Worm (Caenorhabditis elegans) whole organism, young adult: Measurements from ENCODE around the gene T27E9.2.

Source experiments
- B0019.2 ChIP-seq: fragments of 200-800 bp; sonication (Bioruptor generic); conservative IDR thresholded peaks from 2 replicates; pipeline ENCODE4 v1.3.6; 2022; ENCODE audit warnings: missing genetic modification reagents, missing genetic modification characterization, missing compliant biosample characterization
- C06A6.2 ChIP-seq: fragments of 200-800 bp; sonication (Bioruptor generic); conservative IDR thresholded peaks from 2 replicates; pipeline ENCODE4 v1.3.6; 2022; ENCODE audit warnings: missing genetic modification characterization, missing compliant biosample characterization
- F10E7.11 ChIP-seq: sonication (generic microtip); optimal IDR thresholded peaks from 2 replicates; lab custom pipeline; 2017; ENCODE audit warnings: mild to moderate bottlenecking, missing genetic modification characterization, moderate library complexity, missing compliant biosample characterization
- F22D6.2 ChIP-seq: sonication (generic microtip); optimal IDR thresholded peaks from 2 replicates; lab custom pipeline; 2016; ENCODE audit warnings: mild to moderate bottlenecking, missing genetic modification characterization, missing compliant biosample characterization
- F23B12.7 ChIP-seq: sonication (generic microtip); optimal IDR thresholded peaks from 2 replicates; lab custom pipeline; 2017; ENCODE audit warnings: missing genetic modification characterization, mild to moderate bottlenecking, missing compliant biosample characterization, antibody characterized with exemption, moderate library complexity; ENCODE audit not compliant: insufficient read depth
- F37B4.10 ChIP-seq: fragments of 200-800 bp; sonication (Bioruptor generic); IDR thresholded peaks from 2 replicates; pipeline ENCODE4 v1.3.6; 2022; ENCODE audit warnings: missing genetic modification characterization, missing compliant biosample characterization
- F39B2.1 ChIP-seq: fragments of 200-800 bp; sonication (Bioruptor generic); IDR thresholded peaks from 2 replicates; pipeline ENCODE4 v1.3.6; 2022; ENCODE audit warnings: missing genetic modification reagents, missing genetic modification characterization, missing compliant biosample characterization
- F49E8.2 ChIP-seq: sonication (generic microtip); optimal IDR thresholded peaks from 3 replicates; lab custom pipeline; 2017; ENCODE audit warnings: missing genetic modification characterization, mild to moderate bottlenecking, missing compliant biosample characterization, antibody characterized with exemption, moderate library complexity; ENCODE audit not compliant: insufficient read depth
- F52B5.7 ChIP-seq: sonication (generic microtip); optimal IDR thresholded peaks from 2 replicates; lab custom pipeline; 2016; ENCODE audit warnings: mild to moderate bottlenecking, missing genetic modification characterization, missing compliant biosample characterization
- F57A8.1 ChIP-seq: fragments of 200-800 bp; sonication (Bioruptor generic); optimal IDR thresholded peaks from 2 replicates; lab custom pipeline; 2018; ENCODE audit warnings: mild to moderate bottlenecking, missing genetic modification characterization, moderate library complexity, missing compliant biosample characterization
- F57C9.4 ChIP-seq: sonication (generic microtip); optimal IDR thresholded peaks from 2 replicates; lab custom pipeline; 2017; ENCODE audit warnings: mild to moderate bottlenecking, missing genetic modification characterization, missing compliant biosample characterization
- K12H6.12 ChIP-seq: fragments of 200-800 bp; sonication (Bioruptor generic); optimal IDR thresholded peaks from 2 replicates; lab custom pipeline; 2018; ENCODE audit warnings: mild to moderate bottlenecking, missing genetic modification characterization, missing compliant biosample characterization
- T07F8.4 ChIP-seq: sonication (generic microtip); optimal IDR thresholded peaks from 2 replicates; lab custom pipeline; 2016; ENCODE audit warnings: mild to moderate bottlenecking, missing genetic modification characterization, moderate library complexity, missing compliant biosample characterization
- Y53F4B.3 ChIP-seq: fragments of 200-800 bp; sonication (Bioruptor generic); IDR thresholded peaks from 2 replicates; pipeline ENCODE4 v1.3.6; 2022; ENCODE audit warnings: missing genetic modification reagents, missing genetic modification characterization, missing compliant biosample characterization
- Y95B8A.8 ChIP-seq: fragments of 200-800 bp; sonication (Bioruptor generic); IDR thresholded peaks from 2 replicates; pipeline ENCODE4 v1.3.6; 2022; ENCODE audit warnings: missing genetic modification reagents, missing genetic modification characterization, missing compliant biosample characterization
- ZK185.1 ChIP-seq: sonication (generic microtip); optimal IDR thresholded peaks from 2 replicates; lab custom pipeline; 2016; ENCODE audit warnings: mild to moderate bottlenecking, missing genetic modification characterization, missing compliant biosample characterization; ENCODE audit not compliant: poor library complexity, severe bottlenecking
- athp-1 ChIP-seq: sonication (generic microtip); optimal IDR thresholded peaks from 2 replicates; lab custom pipeline; 2017; ENCODE audit warnings: mild to moderate bottlenecking, missing genetic modification characterization, missing compliant biosample characterization
- attf-6 ChIP-seq: fragments of 200-800 bp; sonication (Bioruptor generic); IDR thresholded peaks from 2 replicates; pipeline ENCODE4 v1.3.6; 2022; ENCODE audit warnings: missing genetic modification reagents, missing genetic modification characterization, missing compliant biosample characterization
- bed-1 ChIP-seq: fragments of 200-800 bp; sonication (Bioruptor generic); IDR thresholded peaks from 2 replicates; pipeline ENCODE4 v1.3.6; 2022; ENCODE audit warnings: missing genetic modification reagents, missing genetic modification characterization, missing compliant biosample characterization
- bed-2 ChIP-seq: fragments of 200-800 bp; sonication (Bioruptor generic); IDR thresholded peaks from 2 replicates; pipeline ENCODE4 v1.3.6; 2022; ENCODE audit warnings: missing genetic modification reagents, missing genetic modification characterization, missing compliant biosample characterization
- dpl-1 ChIP-seq: fragments of 150-350 bp; optimal IDR thresholded peaks from 2 replicates; lab custom pipeline; 2014; ENCODE audit warnings: missing biosample characterization, missing genetic modification reagents, missing genetic modification characterization
- ekl-4 ChIP-seq: fragments of 200-800 bp; sonication (Bioruptor generic); IDR thresholded peaks from 2 replicates; pipeline ENCODE4 v1.3.6; 2022; ENCODE audit warnings: missing genetic modification reagents, missing genetic modification characterization, missing compliant biosample characterization
- ets-4 ChIP-seq: fragments of 200-800 bp; sonication (Bioruptor generic); optimal IDR thresholded peaks from 2 replicates; lab custom pipeline; 2018; ENCODE audit warnings: mild to moderate bottlenecking, missing genetic modification characterization, missing compliant biosample characterization
- fkh-3 ChIP-seq: sonication (generic microtip); optimal IDR thresholded peaks from 2 replicates; lab custom pipeline; 2016; ENCODE audit warnings: mild to moderate bottlenecking, missing genetic modification characterization, missing compliant biosample characterization
- gei-17 ChIP-seq: fragments of 200-800 bp; sonication (Bioruptor generic); optimal IDR thresholded peaks from 2 replicates; lab custom pipeline; 2018; ENCODE audit warnings: mild to moderate bottlenecking, missing genetic modification characterization, missing compliant biosample characterization
- hlh-26 ChIP-seq: fragments of 200-800 bp; sonication (Bioruptor generic); conservative IDR thresholded peaks from 2 replicates; pipeline ENCODE4 v1.3.6; 2022; ENCODE audit warnings: missing genetic modification reagents, missing genetic modification characterization, missing compliant biosample characterization
- hmg-20 ChIP-seq: fragments of 200-800 bp; sonication (Bioruptor generic); IDR thresholded peaks from 2 replicates; pipeline ENCODE4 v1.3.6; 2022; ENCODE audit warnings: missing genetic modification reagents, missing genetic modification characterization, missing compliant biosample characterization
- lag-1 ChIP-seq: fragments of 200-800 bp; sonication (Bioruptor generic); IDR thresholded peaks from 2 replicates; pipeline ENCODE4 v1.3.6; 2022; ENCODE audit warnings: missing genetic modification reagents, missing genetic modification characterization, missing compliant biosample characterization
- let-607 ChIP-seq, 2 experiments: fragments of 200-800 bp in 1 of 2; sonication (Bioruptor generic) in 1 of 2; sonication (generic microtip) in 1 of 2; optimal IDR thresholded peaks; 2 replicates each; lab custom pipeline; 2016 to 2018; ENCODE audit warnings: mild to moderate bottlenecking in 2 of 2, missing compliant biosample characterization in 2 of 2, missing genetic modification characterization in 2 of 2, moderate library complexity in 2 of 2, missing genotype in 1 of 2
- lin-40 ChIP-seq: sonication (generic microtip); optimal IDR thresholded peaks from 2 replicates; lab custom pipeline; 2016; ENCODE audit warnings: missing genetic modification characterization, mild to moderate bottlenecking, missing compliant biosample characterization, missing genotype, missing genetic modification reagents
- madf-10 ChIP-seq: sonication (generic microtip); optimal IDR thresholded peaks from 2 replicates; lab custom pipeline; 2016; ENCODE audit warnings: mild to moderate bottlenecking, missing genetic modification characterization, missing compliant biosample characterization
- mel-28 ChIP-seq: sonication (generic microtip); optimal IDR thresholded peaks from 2 replicates; lab custom pipeline; 2016; ENCODE audit warnings: borderline replicate concordance, mild to moderate bottlenecking, missing genetic modification characterization, missing compliant biosample characterization
- nfyb-1 ChIP-seq: fragments of 200-800 bp; sonication (Bioruptor generic); IDR thresholded peaks from 2 replicates; pipeline ENCODE4 v1.3.6; 2022; ENCODE audit warnings: missing genetic modification reagents, missing genetic modification characterization, missing compliant biosample characterization
- nhr-27 ChIP-seq: fragments of 200-800 bp; sonication (Bioruptor generic); optimal IDR thresholded peaks from 2 replicates; lab custom pipeline; 2018; ENCODE audit warnings: mild to moderate bottlenecking, missing genetic modification characterization, moderate library complexity, missing compliant biosample characterization
- nhr-80 ChIP-seq: sonication (generic microtip); optimal IDR thresholded peaks from 2 replicates; lab custom pipeline; 2016; ENCODE audit warnings: missing genetic modification characterization, missing compliant biosample characterization
- pha-4 ChIP-seq: fragments of 150-350 bp; sonication (generic microtip); optimal IDR thresholded peaks from 2 replicates; lab custom pipeline; 2014; ENCODE audit warnings: missing biosample characterization, missing genetic modification reagents, missing genetic modification characterization
- repo-1 ChIP-seq: sonication (generic microtip); optimal IDR thresholded peaks from 2 replicates; lab custom pipeline; 2017; ENCODE audit warnings: mild to moderate bottlenecking, missing genetic modification characterization, missing compliant biosample characterization
- rpc-1 ChIP-seq, 2 experiments: fragments of 150-350 bp in 1 of 2; sonication (generic microtip) in 1 of 2; optimal IDR thresholded peaks; 2 replicates each; lab custom pipeline; 2014 to 2018; ENCODE audit warnings: missing biosample characterization in 1 of 2, missing genetic modification characterization in 1 of 2, missing genetic modification reagents in 1 of 2, missing genotype in 1 of 2
- sea-2 ChIP-seq: fragments of 200-800 bp; sonication (Bioruptor generic); IDR thresholded peaks from 2 replicates; pipeline ENCODE4 v1.3.6; 2022; ENCODE audit warnings: missing genetic modification characterization, missing compliant biosample characterization
- snpc-3.4 ChIP-seq: sonication (generic microtip); optimal IDR thresholded peaks from 2 replicates; lab custom pipeline; 2017; ENCODE audit warnings: missing genetic modification characterization, mild to moderate bottlenecking, missing compliant biosample characterization, antibody characterized with exemption, moderate library complexity, missing genotype, missing genetic modification reagents
- snpc-4 ChIP-seq, 5 experiments: fragments of 150-350 bp in 1 of 5; sonication (generic microtip) in 4 of 5; optimal IDR thresholded peaks; 2 replicates each; lab custom pipeline; 2014 to 2018; ENCODE audit warnings: missing genetic modification characterization in 5 of 5, missing biosample characterization in 3 of 5, antibody characterized with exemption in 2 of 5, mild to moderate bottlenecking in 2 of 5, missing compliant biosample characterization in 2 of 5, missing genotype in 2 of 5, moderate library complexity in 2 of 5, missing genetic modification reagents in 1 of 5
- tbp1 ChIP-seq: fragments of 200-800 bp; sonication (Bioruptor generic); optimal IDR thresholded peaks from 2 replicates; lab custom pipeline; 2018; ENCODE audit warnings: mild to moderate bottlenecking, missing genetic modification characterization, missing compliant biosample characterization
- unc-62 ChIP-seq: fragments of 150-350 bp; optimal IDR thresholded peaks from 2 replicates; lab custom pipeline; 2014; ENCODE audit warnings: missing biosample characterization, missing genetic modification reagents, missing genetic modification characterization
- zim-3 ChIP-seq: sonication (generic microtip); optimal IDR thresholded peaks from 2 replicates; lab custom pipeline; 2017; ENCODE audit warnings: mild to moderate bottlenecking, missing genetic modification characterization, moderate library complexity, missing compliant biosample characterization

Gene T27E9.2

DNA sequence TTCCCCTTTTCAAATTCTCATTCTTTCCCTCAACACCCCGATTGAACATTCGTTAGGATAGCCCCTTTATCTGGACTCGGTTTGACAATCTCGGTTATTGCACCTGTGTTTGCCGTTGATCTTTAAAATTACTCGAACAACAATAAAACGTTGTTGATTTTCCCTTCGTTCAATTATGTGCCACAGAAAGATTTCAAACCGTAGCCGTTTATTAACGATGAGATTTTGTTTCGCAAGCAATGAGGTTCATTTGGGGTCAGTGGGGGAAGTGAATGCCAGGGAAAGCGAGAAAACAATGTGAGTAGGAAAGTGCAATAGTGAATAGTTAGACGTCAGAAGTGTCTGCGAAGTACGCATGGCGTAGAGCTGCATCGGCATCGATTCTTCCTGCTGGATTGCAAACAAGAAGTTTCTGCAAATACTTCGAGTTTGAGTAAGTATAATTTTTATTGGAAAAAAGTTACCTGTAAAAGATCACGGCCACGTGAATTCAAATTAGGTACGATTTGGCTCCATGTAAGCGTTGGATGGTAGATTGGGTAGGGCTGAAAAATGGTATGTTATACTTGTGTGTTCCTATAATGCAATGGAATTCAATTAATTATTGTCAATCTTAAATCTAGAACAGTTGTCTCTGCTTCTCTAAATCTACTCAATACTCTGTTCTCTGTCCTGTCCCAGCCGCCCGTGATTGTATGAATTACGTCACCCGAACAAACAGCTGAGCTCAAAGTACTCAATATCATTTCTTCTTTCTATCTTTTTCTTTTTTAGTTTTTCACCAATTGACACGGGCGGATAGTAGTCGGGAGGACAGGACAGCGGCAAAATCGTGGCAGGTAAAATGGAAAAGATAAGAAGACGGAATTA is 2.3 kb upstream of the T27E9.2 start, which contains the start of gene kel-3 (continued):
- TF ChIP-seq F52B5.7 (tag; lab: Kevin White, UChicago): peak; percentile 95
- TF ChIP-seq hmg-20: peak; percentile 34; the same call in 1 of the 2 replicates
- TF ChIP-seq F57C9.4 (tag; lab: Kevin White, UChicago): peak; percentile 92
- TF ChIP-seq Y53F4B.3 (GFP tag; lab: Robert Waterston, UW): no peak
- peak; percentile 51 for TF ChIP-seq lin-40 (tag; lab: Kevin White, UChicago)
- peak; percentile 71 for TF ChIP-seq tbp1 (GFP tag; lab: Kevin White, UChicago)
- TF ChIP-seq nfyb-1 (GFP tag; lab: Robert Waterston, UW): peak; percentile 94
- peak; percentile 27 for TF ChIP-seq F22D6.2
- peak; percentile 39 for TF ChIP-seq F57A8.1
- no peak for TF ChIP-seq unc-62
- peak; percentile 10 for TF ChIP-seq gei-17 (GFP tag; lab: Kevin White, UChicago)
- TF ChIP-seq repo-1 (tag; lab: Kevin White, UChicago): peak; percentile 98
- TF ChIP-seq nhr-27 (tag; lab: Kevin White, UChicago): peak; percentile 76
- peak; percentile 60 to 71 for TF ChIP-seq let-607 (tag; optimal IDR thresholded peaks at IDR 0.05; lab: Kevin White, UChicago)
- TF ChIP-seq mel-28 (tag; lab: Kevin White, UChicago): peak; percentile 21
- TF ChIP-seq C06A6.2 (GFP tag; lab: Robert Waterston, UW): peak; percentile 73
- no peak for TF ChIP-seq bed-2 (GFP tag; lab: Robert Waterston, UW)
- no peak for TF ChIP-seq hlh-26 (GFP tag; lab: Robert Waterston, UW)
- peak; percentile 75 for TF ChIP-seq T07F8.4 (tag; lab: Kevin White, UChicago)
- TF ChIP-seq rpc-1 (optimal IDR thresholded peaks at IDR 0.05; lab: Kevin White, UChicago): no peak
- TF ChIP-seq rpc-1 (tag; optimal IDR thresholded peaks at IDR 0.05; lab: Kevin White, UChicago): peak; percentile 11
- TF ChIP-seq ets-4 (GFP tag; lab: Kevin White, UChicago): peak; percentile 96
- peak; percentile 73 for TF ChIP-seq F23B12.7
- peak; percentile 98 for TF ChIP-seq athp-1 (tag; lab: Kevin White, UChicago)
- TF ChIP-seq bed-1 (GFP tag; lab: Robert Waterston, UW): peak; percentile 82; the same call in 1 of the 2 replicates
- peak; percentile 93 for TF ChIP-seq zim-3 (tag; lab: Kevin White, UChicago)
- no peak for TF ChIP-seq dpl-1
- TF ChIP-seq pha-4: peak; percentile 72
- peak; percentile 97 for TF ChIP-seq F10E7.11
- peak; percentile 25 for TF ChIP-seq K12H6.12 (tag; lab: Kevin White, UChicago)
- TF ChIP-seq madf-10 (tag; lab: Kevin White, UChicago): peak; percentile 73
- peak; percentile 84 for TF ChIP-seq F39B2.1 (GFP tag; lab: Robert Waterston, UW)
- TF ChIP-seq F49E8.2 (tag; lab: Kevin White, UChicago): peak; percentile 99
- TF ChIP-seq sea-2: peak; percentile 66; the same call in 1 of the 2 replicates
- TF ChIP-seq lag-1 (GFP tag; lab: Robert Waterston, UW): no peak
- 0 out of 2 replicates have a peak, but pooled peaks have one; percentile 42 for TF ChIP-seq B0019.2
- TF ChIP-seq snpc-4 (GFP tag; optimal IDR thresholded peaks at IDR 0.05; lab: Kevin White, UChicago): no peak
- peak in 3 of 4 experiments; percentile 51 to 79 (median 56) for TF ChIP-seq snpc-4 (tag; optimal IDR thresholded peaks at IDR 0.05; lab: Kevin White, UChicago)
- TF ChIP-seq nhr-80 (tag; lab: Kevin White, UChicago): peak; percentile 90
- peak; percentile 63 for TF ChIP-seq snpc-3.4 (tag; lab: Kevin White, UChicago)
- TF ChIP-seq fkh-3 (tag; lab: Kevin White, UChicago): peak; percentile 98
- peak; percentile 97 for TF ChIP-seq ekl-4 (GFP tag; lab: Robert Waterston, UW)
- peak; percentile 87 for TF ChIP-seq attf-6 (GFP tag; lab: Robert Waterston, UW)
- 0 out of 2 replicates have a peak, but pooled peaks have one; percentile 57 for TF ChIP-seq F37B4.10 (GFP tag; lab: Robert Waterston, UW)
- peak; percentile 66 for TF ChIP-seq ZK185.1 (tag; lab: Kevin White, UChicago)
- peak; percentile 90 for TF ChIP-seq Y95B8A.8 (GFP tag; lab: Robert Waterston, UW)
